Fruit fly (Drosophila melanogaster) whole organism, pupa: ENCODE results near the gene TBC1D23.

Experiments
- CG10348 ChIP-seq: fragments of 200-800 bp; sonication (Bioruptor generic); IDR thresholded peaks from 2 replicates; pipeline ENCODE4 v1.3.6; 2022; ENCODE audit warnings: missing biosample characterization, missing genetic modification characterization
- CG12605 ChIP-seq: fragments of 200-800 bp; sonication (Bioruptor generic); IDR thresholded peaks from 2 replicates; pipeline ENCODE4 v1.3.6; 2022; ENCODE audit warnings: missing biosample characterization, missing genetic modification characterization
- CG13204 ChIP-seq: fragments of 200-800 bp; sonication (Bioruptor generic); optimal IDR thresholded peaks from 2 replicates; lab custom pipeline; 2018; ENCODE audit warnings: missing biosample characterization, mild to moderate bottlenecking, missing genetic modification characterization, moderate library complexity
- CG14655 ChIP-seq: fragments of 200-800 bp; sonication (Bioruptor generic); optimal IDR thresholded peaks from 3 replicates; lab custom pipeline; 2017; ENCODE audit warnings: mild to moderate bottlenecking, missing biosample characterization, missing genetic modification reagents, missing genetic modification characterization
- CG15710 ChIP-seq: fragments of 200-800 bp; sonication (Bioruptor generic); optimal IDR thresholded peaks from 2 replicates; lab custom pipeline; 2018; ENCODE audit warnings: missing biosample characterization, mild to moderate bottlenecking, missing genetic modification characterization, moderate library complexity
- CG17806 ChIP-seq: fragments of 200-800 bp; sonication (Bioruptor generic); optimal IDR thresholded peaks from 2 replicates; lab custom pipeline; 2018; ENCODE audit warnings: missing biosample characterization, mild to moderate bottlenecking, missing genetic modification characterization, moderate library complexity
- CG32121 ChIP-seq: fragments of 200-800 bp; sonication (Bioruptor generic); IDR thresholded peaks from 2 replicates; pipeline ENCODE4 v1.3.6; 2022; ENCODE audit warnings: missing biosample characterization, missing genetic modification characterization
- CG34367 ChIP-seq: fragments of 200-800 bp; sonication (Bioruptor generic); optimal IDR thresholded peaks from 2 replicates; lab custom pipeline; 2018; ENCODE audit warnings: missing biosample characterization, mild to moderate bottlenecking, missing genetic modification characterization
- CG4496 ChIP-seq: fragments of 200-800 bp; sonication (Bioruptor generic); IDR thresholded peaks from 3 replicates; pipeline ENCODE4 v1.3.6; 2022; ENCODE audit warnings: missing biosample characterization, missing genetic modification characterization
- CG8159 ChIP-seq: fragments of 200-800 bp; sonication (Bioruptor generic); optimal IDR thresholded peaks from 3 replicates; lab custom pipeline; 2018; ENCODE audit warnings: missing biosample characterization, mild to moderate bottlenecking, missing genetic modification characterization, moderate library complexity
- CG8301 ChIP-seq: fragments of 200-800 bp; sonication (Bioruptor generic); optimal IDR thresholded peaks from 2 replicates; lab custom pipeline; 2018; ENCODE audit warnings: missing biosample characterization, mild to moderate bottlenecking, missing genetic modification characterization
- CG9948 ChIP-seq: fragments of 200-800 bp; sonication (Bioruptor generic); optimal IDR thresholded peaks from 2 replicates; lab custom pipeline; 2018; ENCODE audit warnings: missing biosample characterization, mild to moderate bottlenecking, missing genetic modification characterization, moderate library complexity
- D1 ChIP-seq: fragments of 200-800 bp; sonication (Bioruptor generic); optimal IDR thresholded peaks from 2 replicates; lab custom pipeline; 2018; ENCODE audit warnings: missing biosample characterization, mild to moderate bottlenecking, missing genetic modification characterization, moderate library complexity
- EcR ChIP-seq: fragments of 200-800 bp; sonication (Bioruptor generic); optimal IDR thresholded peaks from 3 replicates; lab custom pipeline; 2019; ENCODE audit warnings: missing biosample characterization, missing genetic modification characterization, mild to moderate bottlenecking, moderate library complexity, missing genetic modification reagents
- Ets98B ChIP-seq: fragments of 200-800 bp; sonication (Bioruptor generic); IDR thresholded peaks from 2 replicates; pipeline ENCODE4 v1.3.6; 2022; ENCODE audit warnings: missing biosample characterization, missing genetic modification characterization
- Pif1A ChIP-seq: fragments of 200-800 bp; sonication (Bioruptor generic); optimal IDR thresholded peaks from 3 replicates; lab custom pipeline; 2016; ENCODE audit warnings: missing biosample characterization, missing genetic modification characterization
- Pif1B ChIP-seq: fragments of 200-800 bp; sonication (Bioruptor generic); optimal IDR thresholded peaks from 3 replicates; lab custom pipeline; 2016; ENCODE audit warnings: missing biosample characterization, missing genetic modification characterization
- Snoo ChIP-seq: fragments of 200-800 bp; sonication (Bioruptor generic); optimal IDR thresholded peaks from 3 replicates; lab custom pipeline; 2017; ENCODE audit warnings: missing biosample characterization, mild to moderate bottlenecking, missing genetic modification characterization, inconsistent platforms
- fd96Ca ChIP-seq: fragments of 200-800 bp; sonication (Bioruptor generic); IDR thresholded peaks from 3 replicates; pipeline ENCODE4 v1.3.6; 2022; ENCODE audit warnings: missing biosample characterization, missing genetic modification characterization
- gl ChIP-seq: fragments of 200-800 bp; sonication (Bioruptor generic); optimal IDR thresholded peaks from 2 replicates; lab custom pipeline; 2018; ENCODE audit warnings: missing biosample characterization, mild to moderate bottlenecking, missing genetic modification characterization
- rn ChIP-seq: fragments of 200-800 bp; sonication (Bioruptor generic); IDR thresholded peaks from 2 replicates; pipeline ENCODE4 v1.3.6; 2022; ENCODE audit warnings: missing biosample characterization, missing genetic modification characterization

Gene TBC1D23

dm6 chr2L:1157679-1158518, 28.8 kb downstream of the TBC1D23 start, which contains the start of gene capt:
TSS of gene capt (minus strand) at chr2L:1158262.
- TF ChIP-seq CG9948 (tag; lab: Kevin White, UChicago) (peak; percentile 23), CG32121 (peak; percentile 26; the same call in 1 of the 2 replicates), gl (tag; lab: Kevin White, UChicago) (no peak), CG14655 (GFP tag; lab: Kevin White, UChicago) (no peak), CG15710 (tag; lab: Kevin White, UChicago) (peak; percentile 48), CG10348 (GFP tag; lab: Robert Waterston, UW) (no peak), CG12605 (no peak), CG8159 (tag; lab: Kevin White, UChicago) (peak; percentile 53), fd96Ca (GFP tag; lab: Robert Waterston, UW) (no peak), CG4496 (no peak), D1 (tag; lab: Kevin White, UChicago) (no peak), Pif1B (GFP tag; lab: Kevin White, UChicago) (no peak), CG8301 (tag; lab: Kevin White, UChicago) (peak; percentile 15), CG17806 (tag; lab: Kevin White, UChicago) (peak; percentile 20), Pif1A (GFP tag; lab: Kevin White, UChicago) (no peak), Ets98B (GFP tag; lab: Robert Waterston, UW) (peak; percentile 7; the same call in 1 of the 2 replicates), Snoo (no peak), EcR (GFP tag; lab: Kevin White, UChicago) (peak; percentile 82)

DNA sequence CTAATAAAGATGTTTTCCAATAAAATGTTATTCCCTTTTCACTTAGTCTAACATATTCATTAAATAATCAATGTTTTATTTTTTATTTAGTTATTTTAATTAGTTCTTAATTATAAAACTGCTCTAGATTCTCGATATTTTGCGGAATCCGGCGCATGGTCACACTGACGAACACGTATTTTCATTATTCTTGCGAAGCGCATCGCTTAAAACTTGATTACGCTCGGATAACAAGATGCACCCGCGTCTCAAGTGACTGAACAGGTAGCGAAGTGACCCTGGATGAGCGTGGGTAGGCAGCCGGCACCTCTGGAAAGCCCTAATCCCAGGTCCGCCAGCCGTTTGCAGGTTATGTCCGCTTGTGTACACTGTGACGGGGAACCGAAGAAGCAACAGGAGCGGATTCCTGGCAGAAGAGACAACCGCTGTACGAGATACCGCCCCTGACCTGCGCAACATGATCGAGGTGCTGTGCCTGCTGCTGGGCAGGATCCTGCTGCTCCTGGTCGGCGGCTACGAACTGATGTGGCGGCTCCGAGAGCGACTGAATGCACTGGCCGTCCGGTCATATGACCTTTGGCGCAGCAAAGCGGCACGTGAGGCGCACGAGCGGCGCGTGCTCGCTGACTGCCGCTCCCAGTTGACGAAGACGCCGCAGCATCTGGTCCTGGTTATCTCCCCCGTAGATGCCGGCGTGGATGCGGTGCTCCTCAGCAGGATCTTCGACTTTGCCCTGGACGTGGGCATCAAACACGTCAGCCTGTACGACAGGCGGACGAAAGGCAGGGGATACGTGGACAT, 29.6 kb downstream of the TBC1D23 start, which contains the start of gene Tango14:
Gene Tango14, plus strand, starts transcription at position 143 of the 801 bp plus-strand sequence.
- no peak for TF ChIP-seq CG10348 (GFP tag; lab: Robert Waterston, UW)
- 0 out of 3 replicates have a peak, but pooled peaks have one; percentile 42 for TF ChIP-seq CG4496
- TF ChIP-seq fd96Ca (GFP tag; lab: Robert Waterston, UW): 0 out of 3 replicates have a peak, but pooled peaks have one; percentile 38
- TF ChIP-seq, all 21 proteins: peak for 2

DNA sequence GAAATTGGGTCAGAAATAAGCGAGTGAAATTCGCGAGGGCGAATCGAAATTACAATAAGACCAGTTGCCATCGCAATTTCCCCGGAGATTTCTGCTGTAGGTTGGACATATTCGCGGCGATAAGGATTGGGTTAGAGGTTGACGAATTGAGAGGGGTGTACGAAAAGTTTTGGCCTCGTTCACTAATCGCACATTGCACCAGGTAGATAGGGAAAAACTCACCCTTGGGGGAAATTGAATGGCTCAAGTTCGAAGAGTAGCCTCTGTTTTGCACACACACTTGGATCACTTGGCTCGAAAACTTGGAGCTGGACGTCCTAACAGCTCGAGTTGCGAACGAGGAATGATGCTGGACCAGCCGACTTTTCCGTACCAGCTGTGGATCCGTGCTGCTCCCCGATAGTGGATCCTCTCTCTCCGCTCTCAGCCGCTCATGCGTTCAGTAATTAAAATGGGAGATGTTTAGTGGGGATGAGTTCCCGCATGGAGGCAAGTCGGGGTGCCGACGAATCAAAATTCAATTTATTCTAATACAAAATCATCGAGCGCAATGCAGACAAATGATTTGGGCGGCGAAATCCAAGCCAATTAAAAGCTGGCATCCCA, 34.5 kb downstream of the TBC1D23 start, which contains the start of gene CG5080:
Gene CG5080, minus strand, starts transcription at position 349 of the 606 bp plus-strand sequence.
- TF ChIP-seq CG34367 (tag; lab: Kevin White, UChicago) (no peak), fd96Ca (GFP tag; lab: Robert Waterston, UW) (0 out of 3 replicates have a peak, but pooled peaks have one; percentile 16), Pif1B (GFP tag; lab: Kevin White, UChicago) (no peak), CG14655 (GFP tag; lab: Kevin White, UChicago) (no peak), CG32121 (no peak), CG13204 (GFP tag; lab: Kevin White, UChicago) (no peak)

DNA sequence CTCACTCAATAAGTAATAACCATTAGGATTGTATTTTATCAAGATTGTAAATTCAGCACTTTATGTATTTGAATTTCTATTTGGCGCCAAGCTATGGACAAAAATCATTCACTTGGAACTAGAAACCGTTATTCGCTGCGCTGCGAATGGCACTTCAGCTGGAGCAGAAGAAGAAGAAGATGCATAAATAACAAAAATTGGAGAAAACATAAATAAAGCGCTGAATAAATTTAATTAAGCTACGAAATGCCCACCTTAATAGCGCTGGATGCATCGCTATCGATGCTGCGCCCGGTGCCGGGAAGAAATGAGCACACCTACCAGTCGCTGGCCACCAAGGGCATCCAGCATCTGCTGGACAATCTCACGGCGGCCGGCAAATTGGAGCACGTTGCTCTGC, 35.2 kb downstream of the TBC1D23 start, which contains the start of gene IntS14:
Gene IntS14, plus strand, starts transcription at position 150 of the 400 bp plus-strand sequence.
- TF ChIP-seq CG17806 (tag; lab: Kevin White, UChicago) (no peak), Snoo (no peak), EcR (GFP tag; lab: Kevin White, UChicago) (no peak), CG34367 (tag; lab: Kevin White, UChicago) (no peak), CG4496 (no peak), Pif1B (GFP tag; lab: Kevin White, UChicago) (no peak), CG8159 (tag; lab: Kevin White, UChicago) (no peak), D1 (tag; lab: Kevin White, UChicago) (no peak), CG14655 (GFP tag; lab: Kevin White, UChicago) (no peak), Ets98B (GFP tag; lab: Robert Waterston, UW) (no peak), fd96Ca (GFP tag; lab: Robert Waterston, UW) (no peak), gl (tag; lab: Kevin White, UChicago) (no peak), CG10348 (GFP tag; lab: Robert Waterston, UW) (no peak), CG9948 (tag; lab: Kevin White, UChicago) (no peak), CG32121 (no peak), rn (GFP tag; lab: Robert Waterston, UW) (no peak)

dm6 chr2L:1166326-1166725, 37.2 kb downstream of the TBC1D23 start, which contains the start of gene CG14341:
TSS of gene CG14341 (plus strand) at chr2L:1166506.
- TF ChIP-seq CG8159 (tag; lab: Kevin White, UChicago) (no peak), D1 (tag; lab: Kevin White, UChicago) (no peak)
